Fruit fly (Drosophila melanogaster) whole organism, embryonic: ENCODE data around the gene hang.

Experiments
- Bdp1 ChIP-seq: fragments of 200-800 bp; sonication (Bioruptor generic); optimal IDR thresholded peaks from 3 replicates; lab custom pipeline; 2016; ENCODE audit warnings: missing biosample characterization, missing genetic modification characterization
- BtbVII ChIP-seq: fragments of 200-800 bp; sonication (Bioruptor generic); optimal IDR thresholded peaks from 3 replicates; lab custom pipeline; 2017; ENCODE audit warnings: missing biosample characterization, mild to moderate bottlenecking, missing genetic modification characterization
- CG10321 ChIP-seq: fragments of 200-800 bp; sonication (Bioruptor generic); IDR thresholded peaks from 2 replicates; pipeline ENCODE4 v1.3.6; 2022; ENCODE audit warnings: missing biosample characterization, missing genetic modification characterization
- CG10565 ChIP-seq: fragments of 200-800 bp; sonication (Bioruptor generic); optimal IDR thresholded peaks from 3 replicates; lab custom pipeline; 2016; ENCODE audit warnings: missing biosample characterization, mild to moderate bottlenecking, missing genetic modification characterization
- CG11560 ChIP-seq: fragments of 200-800 bp; sonication (Bioruptor generic); IDR thresholded peaks from 3 replicates; pipeline ENCODE4 v1.3.6; 2022; ENCODE audit warnings: missing biosample characterization, missing genetic modification characterization
- CG12219 ChIP-seq: fragments of 200-800 bp; sonication (Bioruptor generic); optimal IDR thresholded peaks from 3 replicates; lab custom pipeline; 2018; ENCODE audit warnings: missing biosample characterization, mild to moderate bottlenecking, missing genetic modification characterization
- CG12391 ChIP-seq: fragments of 200-800 bp; sonication (Bioruptor generic); optimal IDR thresholded peaks from 3 replicates; lab custom pipeline; 2018; ENCODE audit warnings: missing biosample characterization, mild to moderate bottlenecking, missing genetic modification characterization, moderate library complexity
- CG13296 ChIP-seq: fragments of 200-800 bp; sonication (Bioruptor generic); optimal IDR thresholded peaks from 3 replicates; lab custom pipeline; 2018; ENCODE audit warnings: missing biosample characterization, mild to moderate bottlenecking, missing genetic modification characterization
- CG14050 ChIP-seq: fragments of 200-800 bp; sonication (Bioruptor generic); IDR thresholded peaks from 3 replicates; pipeline ENCODE4 v1.3.6; 2022; ENCODE audit warnings: missing biosample characterization, missing genetic modification characterization
- CG15601 ChIP-seq: fragments of 200-800 bp; sonication (Bioruptor generic); optimal IDR thresholded peaks from 3 replicates; lab custom pipeline; 2019; ENCODE audit warnings: missing biosample characterization, mild to moderate bottlenecking, missing genetic modification characterization, moderate library complexity
- CG17802 ChIP-seq: fragments of 200-800 bp; sonication (Bioruptor generic); optimal IDR thresholded peaks from 2 replicates; lab custom pipeline; 2018; ENCODE audit warnings: missing biosample characterization, mild to moderate bottlenecking, missing genetic modification characterization, moderate library complexity
- CG18011 ChIP-seq: fragments of 200-800 bp; sonication (Bioruptor generic); optimal IDR thresholded peaks from 2 replicates; lab custom pipeline; 2017; ENCODE audit warnings: missing biosample characterization, missing genetic modification characterization, mild to moderate bottlenecking, moderate library complexity, missing genotype
- CG2712 ChIP-seq: fragments of 200-800 bp; optimal IDR thresholded peaks from 3 replicates; lab custom pipeline; 2019; ENCODE audit warnings: missing biosample characterization, mild to moderate bottlenecking, missing genetic modification characterization, moderate library complexity
- CG2889 ChIP-seq: fragments of 200-800 bp; sonication (Bioruptor generic); IDR thresholded peaks from 3 replicates; pipeline ENCODE4 v1.3.6; 2022; ENCODE audit warnings: missing biosample characterization, missing genetic modification characterization
- CG30020 ChIP-seq: fragments of 200-800 bp; optimal IDR thresholded peaks from 2 replicates; lab custom pipeline; 2019; ENCODE audit warnings: missing biosample characterization, mild to moderate bottlenecking, missing genetic modification characterization, moderate library complexity
- CG3065 ChIP-seq: fragments of 200-800 bp; sonication (Bioruptor generic); optimal IDR thresholded peaks from 2 replicates; lab custom pipeline; 2016; ENCODE audit warnings: missing biosample characterization, missing genetic modification characterization
- CG31388 ChIP-seq: fragments of 200-800 bp; sonication (Bioruptor generic); optimal IDR thresholded peaks from 2 replicates; lab custom pipeline; 2016; ENCODE audit warnings: missing biosample characterization, missing genetic modification characterization
- CG4707 ChIP-seq: fragments of 200-800 bp; sonication (Bioruptor generic); optimal IDR thresholded peaks from 2 replicates; lab custom pipeline; 2018; ENCODE audit warnings: missing biosample characterization, mild to moderate bottlenecking, missing genetic modification characterization, moderate library complexity
- CG5180 ChIP-seq: fragments of 200-800 bp; sonication (Bioruptor generic); optimal IDR thresholded peaks from 3 replicates; lab custom pipeline; 2017; ENCODE audit warnings: missing biosample characterization, missing genetic modification characterization, mild to moderate bottlenecking, moderate library complexity, missing genetic modification reagents
- CG8944 ChIP-seq: fragments of 200-800 bp; sonication (Bioruptor generic); optimal IDR thresholded peaks from 3 replicates; lab custom pipeline; 2016; ENCODE audit warnings: missing biosample characterization, missing genetic modification characterization
- CHES-1-like ChIP-seq: fragments of 200-800 bp; sonication (Bioruptor generic); optimal IDR thresholded peaks from 2 replicates; lab custom pipeline; 2016; ENCODE audit warnings: missing biosample characterization, missing genetic modification characterization
- CrebB ChIP-seq: fragments of 200-800 bp; sonication (Bioruptor generic); optimal IDR thresholded peaks from 3 replicates; lab custom pipeline; 2018; ENCODE audit warnings: missing biosample characterization, mild to moderate bottlenecking, missing genetic modification characterization
- Dad ChIP-seq: fragments of 200-800 bp; sonication (Bioruptor generic); optimal IDR thresholded peaks from 3 replicates; lab custom pipeline; 2016; ENCODE audit warnings: missing biosample characterization, missing genetic modification characterization
- E2f2 ChIP-seq: fragments of 200-800 bp; sonication (Bioruptor generic); IDR thresholded peaks from 2 replicates; pipeline ENCODE4 v1.3.6; 2022; ENCODE audit warnings: missing biosample characterization, missing genetic modification characterization
- H2.0 ChIP-seq: fragments of 200-800 bp; sonication (Bioruptor generic); IDR thresholded peaks from 2 replicates; pipeline ENCODE4 v1.3.6; 2022; ENCODE audit warnings: missing biosample characterization, missing genetic modification characterization
- Hand ChIP-seq: fragments of 200-800 bp; sonication (Bioruptor generic); optimal IDR thresholded peaks from 2 replicates; lab custom pipeline; 2017; ENCODE audit warnings: mild to moderate bottlenecking, missing biosample characterization, missing genetic modification reagents, missing genetic modification characterization
- Neu2 ChIP-seq: fragments of 200-800 bp; sonication (Bioruptor generic); optimal IDR thresholded peaks from 3 replicates; lab custom pipeline; 2016; ENCODE audit warnings: missing biosample characterization, missing genetic modification characterization, borderline replicate concordance
- Sin3A ChIP-seq: fragments of >200 bp; optimal IDR thresholded peaks from 2 replicates; lab custom pipeline; 2018
- Taf1 ChIP-seq: fragments of 200-800 bp; sonication (Bioruptor generic); IDR thresholded peaks from 2 replicates; pipeline ENCODE4 v1.3.6; 2022; ENCODE audit warnings: missing biosample characterization, missing genetic modification characterization
- Tbp ChIP-seq: fragments of >200 bp; optimal IDR thresholded peaks from 2 replicates; lab custom pipeline; 2018; ENCODE audit warnings: missing biosample characterization, missing genetic modification characterization
- ato ChIP-seq: fragments of 200-800 bp; sonication (Bioruptor generic); IDR thresholded peaks from 2 replicates; pipeline ENCODE4 v1.3.6; 2022; ENCODE audit warnings: missing biosample characterization, missing genetic modification characterization; ENCODE audit not compliant: partially characterized antibody
- bcd ChIP-seq: fragments of 200-800 bp; sonication (Bioruptor generic); optimal IDR thresholded peaks from 2 replicates; lab custom pipeline; 2017; ENCODE audit warnings: missing biosample characterization, mild to moderate bottlenecking, missing genetic modification characterization
- bigmax ChIP-seq: fragments of 200-800 bp; sonication (Bioruptor generic); optimal IDR thresholded peaks from 2 replicates; lab custom pipeline; 2018; ENCODE audit warnings: missing biosample characterization, mild to moderate bottlenecking, missing genetic modification characterization
- br ChIP-seq: fragments of >200 bp; optimal IDR thresholded peaks from 2 replicates; lab custom pipeline; 2017
- crc ChIP-seq: fragments of 200-800 bp; sonication (Bioruptor generic); optimal IDR thresholded peaks from 2 replicates; lab custom pipeline; 2016; ENCODE audit warnings: missing biosample characterization, missing genetic modification characterization
- crol ChIP-seq: fragments of 200-800 bp; sonication (Bioruptor generic); IDR thresholded peaks from 2 replicates; pipeline ENCODE4 v1.3.6; 2022; ENCODE audit warnings: missing biosample characterization, missing genetic modification characterization
- dati ChIP-seq: fragments of 200-800 bp; sonication (Bioruptor generic); IDR thresholded peaks from 2 replicates; pipeline ENCODE4 v1.3.6; 2022; ENCODE audit warnings: missing biosample characterization, missing genetic modification characterization
- dysf ChIP-seq: fragments of 200-800 bp; sonication (Bioruptor generic); IDR thresholded peaks from 3 replicates; pipeline ENCODE4 v1.3.6; 2022; ENCODE audit warnings: missing biosample characterization, missing genetic modification characterization
- insv ChIP-seq, 2 experiments: fragments of 200-800 bp; sonication (Bioruptor generic); optimal IDR thresholded peaks; 3 replicates each; lab custom pipeline; 2016 to 2018; ENCODE audit warnings: missing biosample characterization in 2 of 2, missing genetic modification characterization in 2 of 2
- jigr1 ChIP-seq: fragments of 200-800 bp; sonication (Bioruptor generic); IDR thresholded peaks from 3 replicates; pipeline ENCODE4 v1.3.6; 2022; ENCODE audit warnings: missing biosample characterization, missing genetic modification characterization
- kah ChIP-seq: fragments of 200-800 bp; sonication (Bioruptor generic); optimal IDR thresholded peaks from 2 replicates; lab custom pipeline; 2018; ENCODE audit warnings: missing biosample characterization, mild to moderate bottlenecking, missing genetic modification characterization
- mirr ChIP-seq: fragments of 200-800 bp; sonication (Bioruptor generic); optimal IDR thresholded peaks from 3 replicates; lab custom pipeline; 2018; ENCODE audit warnings: missing biosample characterization, mild to moderate bottlenecking, missing genetic modification characterization
- prd ChIP-seq, 3 experiments: fragments of >200 bp in 2 of 3; fragments of 200-800 bp in 1 of 3; sonication (Bioruptor generic) in 1 of 3; optimal IDR thresholded peaks in 2 of 3; IDR thresholded peaks in 1 of 3; 2 replicates in 2 of 3; 3 replicates in 1 of 3; pipeline versions ENCODE4 v1.3.6 to Lab custom; 2017 to 2022; ENCODE audit warnings: missing biosample characterization in 1 of 3, missing genetic modification characterization in 1 of 3
- repo ChIP-seq: fragments of 200-800 bp; sonication (Bioruptor generic); optimal IDR thresholded peaks from 2 replicates; lab custom pipeline; 2016; ENCODE audit warnings: missing biosample characterization, missing genetic modification characterization
- sd ChIP-seq: fragments of 200-800 bp; sonication (Bioruptor generic); optimal IDR thresholded peaks from 3 replicates; lab custom pipeline; 2018; ENCODE audit warnings: missing biosample characterization, mild to moderate bottlenecking, missing genetic modification characterization, moderate library complexity
- sens ChIP-seq: fragments of 200-800 bp; sonication (Bioruptor generic); peaks from one replicate; lab custom pipeline; 2016; ENCODE audit warnings: missing biosample characterization, missing genetic modification characterization
- so ChIP-seq: fragments of 200-800 bp; sonication (Bioruptor generic); IDR thresholded peaks from 3 replicates; pipeline ENCODE4 v1.3.6; 2022; ENCODE audit warnings: missing biosample characterization, missing genetic modification characterization
- sug ChIP-seq: fragments of 200-800 bp; optimal IDR thresholded peaks from 2 replicates; lab custom pipeline; 2019; ENCODE audit warnings: missing biosample characterization, mild to moderate bottlenecking, missing genetic modification characterization, moderate library complexity
- tio ChIP-seq: fragments of 200-800 bp; sonication (Bioruptor generic); optimal IDR thresholded peaks from 2 replicates; lab custom pipeline; 2017; ENCODE audit warnings: missing biosample characterization, missing genetic modification characterization, inconsistent platforms
- wdn ChIP-seq: fragments of 200-800 bp; sonication (Bioruptor generic); IDR thresholded peaks from 2 replicates; pipeline ENCODE4 v1.3.6; 2022; ENCODE audit warnings: missing biosample characterization, missing genetic modification characterization
- yki ChIP-seq: fragments of >200 bp; optimal IDR thresholded peaks from 3 replicates; lab custom pipeline; 2018

Gene hang

dm6 chrX:16403811-16404420 is 18.7 kb upstream of the hang start (continued):
- TF ChIP-seq CG30020 (tag; lab: Kevin White, UChicago) (no peak), yki (no peak), CG8944 (GFP tag; lab: Kevin White, UChicago) (peak; percentile 26), Tbp (GFP tag; lab: Kevin White, UChicago) (no peak), crc (GFP tag; lab: Kevin White, UChicago) (no peak), wdn (peak; percentile 63), CG17802 (peak; percentile 12), CG5180 (GFP tag; lab: Kevin White, UChicago) (peak; percentile 22), CG12219 (peak; percentile 77), CHES-1-like (GFP tag; lab: Kevin White, UChicago) (peak; percentile 18), sug (tag; lab: Kevin White, UChicago) (peak; percentile 70), H2.0 (peak; percentile 74), CG2889 (peak; percentile 59; the same call in 1 of the 3 replicates), CG13296 (peak; percentile 71), tio (no peak), dysf (GFP tag; lab: Robert Waterston, UW) (peak; percentile 88), repo (peak; percentile 31), CrebB (tag; lab: Kevin White, UChicago) (peak; percentile 76), dati (GFP tag; lab: Robert Waterston, UW) (no peak), so (GFP tag; lab: Robert Waterston, UW) (peak; percentile 85), CG3065 (GFP tag; lab: Kevin White, UChicago) (no peak), CG31388 (GFP tag; lab: Kevin White, UChicago) (no peak), Sin3A (lab: Kevin White, UChicago) (no peak), Neu2 (GFP tag; lab: Kevin White, UChicago) (no peak), sens (GFP tag; lab: Kevin White, UChicago) (peak; percentile 92), CG2712 (tag; lab: Kevin White, UChicago) (no peak), CG11560 (tag; lab: Robert Waterston, UW) (no peak), CG4707 (peak; percentile 48), CG14050 (GFP tag; lab: Robert Waterston, UW) (peak; percentile 63), prd (optimal IDR thresholded peaks at IDR 0.05; lab: Kevin White, UChicago) (no peak), prd (GFP tag; IDR thresholded peaks at IDR 0.05; lab: Robert Waterston, UW) (peak; percentile 80), ato (no peak), sd (tag; lab: Kevin White, UChicago) (peak; percentile 65), CG12391 (tag; lab: Kevin White, UChicago) (peak; percentile 84), bigmax (GFP tag; lab: Kevin White, UChicago) (no peak), br (no peak), Taf1 (GFP tag; lab: Robert Waterston, UW) (peak; percentile 55), CG10321 (peak; percentile 47; the same call in 1 of the 2 replicates), jigr1 (GFP tag; lab: Robert Waterston, UW) (no peak), insv (GFP tag; optimal IDR thresholded peaks at IDR 0.05; lab: Kevin White, UChicago) (no peak), Hand (GFP tag; lab: Kevin White, UChicago) (peak; percentile 65), BtbVII (GFP tag; lab: Kevin White, UChicago) (peak; percentile 74), mirr (peak; percentile 98), bcd (peak; percentile 78), CG10565 (GFP tag; lab: Kevin White, UChicago) (no peak), crol (GFP tag; lab: Robert Waterston, UW) (no peak), Dad (peak; percentile 43), kah (GFP tag; lab: Kevin White, UChicago) (peak; percentile 33), CG15601 (tag; lab: Kevin White, UChicago) (no peak), CG18011 (GFP tag; lab: Kevin White, UChicago) (peak; percentile 5), E2f2 (GFP tag; lab: Robert Waterston, UW) (peak; percentile 56), Bdp1 (GFP tag; lab: Kevin White, UChicago) (peak; percentile 18)
